Fruit fly (Drosophila melanogaster) whole organism, embryonic: ENCODE results near the gene CG43439.

Experiments
- Adf1 ChIP-seq: fragments of 200-800 bp; sonication (Bioruptor generic); IDR thresholded peaks from 2 replicates; pipeline ENCODE4 v1.3.6; 2022; ENCODE audit warnings: missing biosample characterization, missing genetic modification characterization
- BtbVII ChIP-seq: fragments of 200-800 bp; sonication (Bioruptor generic); optimal IDR thresholded peaks from 3 replicates; lab custom pipeline; 2017; ENCODE audit warnings: missing biosample characterization, mild to moderate bottlenecking, missing genetic modification characterization
- CG10979 ChIP-seq: fragments of 200-800 bp; sonication (Bioruptor generic); optimal IDR thresholded peaks from 2 replicates; lab custom pipeline; 2018; ENCODE audit warnings: missing biosample characterization, mild to moderate bottlenecking, missing genetic modification characterization, moderate library complexity
- CG12104 ChIP-seq: fragments of 200-800 bp; sonication (Bioruptor generic); optimal IDR thresholded peaks from 3 replicates; lab custom pipeline; 2016; ENCODE audit warnings: missing biosample characterization, missing genetic modification characterization
- CG12219 ChIP-seq: fragments of 200-800 bp; sonication (Bioruptor generic); optimal IDR thresholded peaks from 3 replicates; lab custom pipeline; 2018; ENCODE audit warnings: missing biosample characterization, mild to moderate bottlenecking, missing genetic modification characterization
- CG12299 ChIP-seq: fragments of 200-800 bp; sonication (Bioruptor generic); optimal IDR thresholded peaks from 2 replicates; lab custom pipeline; 2018; ENCODE audit warnings: missing biosample characterization, mild to moderate bottlenecking, missing genetic modification characterization
- CG12769 ChIP-seq: fragments of 200-800 bp; sonication (Bioruptor generic); optimal IDR thresholded peaks from 2 replicates; lab custom pipeline; 2019; ENCODE audit warnings: missing biosample characterization, mild to moderate bottlenecking, missing genetic modification characterization, moderate library complexity
- CG14050 ChIP-seq: fragments of 200-800 bp; sonication (Bioruptor generic); IDR thresholded peaks from 3 replicates; pipeline ENCODE4 v1.3.6; 2022; ENCODE audit warnings: missing biosample characterization, missing genetic modification characterization
- CG14710 ChIP-seq: fragments of 200-800 bp; sonication (Bioruptor generic); optimal IDR thresholded peaks from 3 replicates; lab custom pipeline; 2019; ENCODE audit warnings: missing biosample characterization, mild to moderate bottlenecking, missing genetic modification characterization, moderate library complexity
- CG15514 ChIP-seq: fragments of 200-800 bp; sonication (Bioruptor generic); optimal IDR thresholded peaks from 3 replicates; lab custom pipeline; 2017; ENCODE audit warnings: missing biosample characterization, missing genetic modification characterization, mild to moderate bottlenecking, moderate library complexity, missing genetic modification reagents
- CG17328 ChIP-seq: fragments of 200-800 bp; sonication (Bioruptor generic); IDR thresholded peaks from 2 replicates; pipeline ENCODE4 v1.3.6; 2022; ENCODE audit warnings: missing biosample characterization, missing genetic modification characterization
- CG17385 ChIP-seq: fragments of 200-800 bp; sonication (Bioruptor generic); optimal IDR thresholded peaks from 3 replicates; lab custom pipeline; 2018; ENCODE audit warnings: missing biosample characterization, mild to moderate bottlenecking, missing genetic modification characterization
- CG18476 ChIP-seq: fragments of 200-800 bp; sonication (Bioruptor generic); optimal IDR thresholded peaks from 2 replicates; lab custom pipeline; 2016; ENCODE audit warnings: missing biosample characterization, mild to moderate bottlenecking, missing genetic modification characterization
- CG2678 ChIP-seq: fragments of 200-800 bp; sonication (Bioruptor generic); optimal IDR thresholded peaks from 3 replicates; lab custom pipeline; 2019; ENCODE audit warnings: missing biosample characterization, mild to moderate bottlenecking, missing genetic modification characterization, moderate library complexity
- CG3163 ChIP-seq: fragments of 200-800 bp; sonication (Bioruptor generic); optimal IDR thresholded peaks from 3 replicates; lab custom pipeline; 2016; ENCODE audit warnings: missing biosample characterization, missing genetic modification characterization
- CG34224 ChIP-seq: fragments of 200-800 bp; sonication (Bioruptor generic); IDR thresholded peaks from 3 replicates; pipeline ENCODE4 v1.3.6; 2022; ENCODE audit warnings: missing biosample characterization, missing genetic modification characterization; ENCODE audit not compliant: partially characterized antibody
- CG4328 ChIP-seq: fragments of 200-800 bp; sonication (Bioruptor generic); optimal IDR thresholded peaks from 3 replicates; lab custom pipeline; 2017; ENCODE audit warnings: missing biosample characterization, missing genetic modification reagents, missing genetic modification characterization
- CG5245 ChIP-seq: fragments of 200-800 bp; sonication (Bioruptor generic); optimal IDR thresholded peaks from 3 replicates; lab custom pipeline; 2016; ENCODE audit warnings: missing biosample characterization, missing genetic modification characterization
- CG7839 ChIP-seq: fragments of 200-800 bp; sonication (Bioruptor generic); optimal IDR thresholded peaks from 3 replicates; lab custom pipeline; 2018; ENCODE audit warnings: missing biosample characterization, mild to moderate bottlenecking, missing genetic modification characterization, moderate library complexity
- CG9797 ChIP-seq: fragments of 200-800 bp; sonication (Bioruptor generic); optimal IDR thresholded peaks from 3 replicates; lab custom pipeline; 2018; ENCODE audit warnings: missing biosample characterization, mild to moderate bottlenecking, missing genetic modification characterization
- Dp ChIP-seq: fragments of 200-800 bp; sonication (Bioruptor generic); optimal IDR thresholded peaks from 2 replicates; lab custom pipeline; 2018; ENCODE audit warnings: missing biosample characterization, mild to moderate bottlenecking, missing genetic modification characterization, moderate library complexity
- Gsc ChIP-seq: fragments of 200-800 bp; sonication (Bioruptor generic); IDR thresholded peaks from 2 replicates; pipeline ENCODE4 v1.3.6; 2022; ENCODE audit warnings: missing biosample characterization, missing genetic modification characterization
- Six4 ChIP-seq: fragments of 200-800 bp; sonication (Bioruptor generic); optimal IDR thresholded peaks from 2 replicates; lab custom pipeline; 2016; ENCODE audit warnings: missing biosample characterization, missing genetic modification characterization
- Trl ChIP-seq, 3 experiments: fragments of >200 bp in 2 of 3; fragments of 200-800 bp in 1 of 3; sonication (Bioruptor generic) in 1 of 3; optimal IDR thresholded peaks; 2 replicates in 1 of 3; 3 replicates in 2 of 3; lab custom pipeline; 2016 to 2017; ENCODE audit warnings: missing biosample characterization in 1 of 3, missing genetic modification characterization in 1 of 3
- Xbp1 ChIP-seq: fragments of 200-800 bp; sonication (Bioruptor generic); optimal IDR thresholded peaks from 3 replicates; lab custom pipeline; 2016; ENCODE audit warnings: missing biosample characterization, mild to moderate bottlenecking, missing genetic modification characterization
- abd-A ChIP-seq: fragments of 200-800 bp; sonication (Bioruptor generic); optimal IDR thresholded peaks from 3 replicates; lab custom pipeline; 2019; ENCODE audit warnings: missing biosample characterization, mild to moderate bottlenecking, missing genetic modification characterization, moderate library complexity
- aop ChIP-seq: fragments of 200-800 bp; sonication (Bioruptor generic); IDR thresholded peaks from 2 replicates; pipeline ENCODE4 v1.3.6; 2022; ENCODE audit warnings: missing biosample characterization, missing genetic modification characterization
- br ChIP-seq: fragments of >200 bp; optimal IDR thresholded peaks from 2 replicates; lab custom pipeline; 2017
- dati ChIP-seq: fragments of 200-800 bp; sonication (Bioruptor generic); IDR thresholded peaks from 2 replicates; pipeline ENCODE4 v1.3.6; 2022; ENCODE audit warnings: missing biosample characterization, missing genetic modification characterization
- dimm ChIP-seq: fragments of 200-800 bp; sonication (Bioruptor generic); IDR thresholded peaks from 2 replicates; pipeline ENCODE4 v1.3.6; 2022; ENCODE audit warnings: missing biosample characterization, missing genetic modification characterization
- jing ChIP-seq: fragments of 200-800 bp; sonication (Bioruptor generic); optimal IDR thresholded peaks from 2 replicates; lab custom pipeline; 2018; ENCODE audit warnings: missing biosample characterization, mild to moderate bottlenecking, missing genetic modification characterization
- kah ChIP-seq: fragments of 200-800 bp; sonication (Bioruptor generic); optimal IDR thresholded peaks from 2 replicates; lab custom pipeline; 2018; ENCODE audit warnings: missing biosample characterization, mild to moderate bottlenecking, missing genetic modification characterization
- lilli ChIP-seq: fragments of 200-800 bp; sonication (Bioruptor generic); optimal IDR thresholded peaks from 3 replicates; lab custom pipeline; 2016; ENCODE audit warnings: missing biosample characterization, missing genetic modification characterization
- mam ChIP-seq: fragments of 200-800 bp; sonication (Bioruptor generic); optimal IDR thresholded peaks from 3 replicates; lab custom pipeline; 2016; ENCODE audit warnings: missing biosample characterization, missing genetic modification characterization
- oc ChIP-seq: fragments of 200-800 bp; sonication (Bioruptor generic); optimal IDR thresholded peaks from 2 replicates; lab custom pipeline; 2018; ENCODE audit warnings: missing biosample characterization, mild to moderate bottlenecking, missing genetic modification characterization, moderate library complexity
- org-1 ChIP-seq: fragments of 200-800 bp; sonication (Bioruptor generic); optimal IDR thresholded peaks from 2 replicates; lab custom pipeline; 2017; ENCODE audit warnings: missing biosample characterization, missing genetic modification characterization
- sc ChIP-seq, 3 experiments: fragments of >200 bp in 2 of 3; fragments of 200-800 bp in 1 of 3; sonication (Bioruptor generic) in 1 of 3; optimal IDR thresholded peaks; 2 replicates in 2 of 3; 3 replicates in 1 of 3; lab custom pipeline; 2017; ENCODE audit warnings: mild to moderate bottlenecking in 1 of 3, missing biosample characterization in 1 of 3, missing genetic modification characterization in 1 of 3, missing genetic modification reagents in 1 of 3
- scrt ChIP-seq: fragments of 200-800 bp; sonication (Bioruptor generic); optimal IDR thresholded peaks from 2 replicates; lab custom pipeline; 2018; ENCODE audit warnings: missing biosample characterization, mild to moderate bottlenecking, missing genetic modification characterization, moderate library complexity
- sd ChIP-seq: fragments of 200-800 bp; sonication (Bioruptor generic); optimal IDR thresholded peaks from 3 replicates; lab custom pipeline; 2018; ENCODE audit warnings: missing biosample characterization, mild to moderate bottlenecking, missing genetic modification characterization, moderate library complexity
- slou ChIP-seq: fragments of 200-800 bp; sonication (Bioruptor generic); optimal IDR thresholded peaks from 3 replicates; lab custom pipeline; 2016; ENCODE audit warnings: missing biosample characterization, missing genetic modification characterization
- tin ChIP-seq: fragments of 200-800 bp; sonication (Bioruptor generic); optimal IDR thresholded peaks from 3 replicates; lab custom pipeline; 2016; ENCODE audit warnings: missing biosample characterization, missing genetic modification characterization
- trh ChIP-seq: fragments of 200-800 bp; sonication (Bioruptor generic); optimal IDR thresholded peaks from 2 replicates; lab custom pipeline; 2016; ENCODE audit warnings: missing biosample characterization, missing genetic modification characterization
- twi ChIP-seq: fragments of 200-800 bp; optimal IDR thresholded peaks from 2 replicates; lab custom pipeline; 2019; ENCODE audit warnings: missing biosample characterization, mild to moderate bottlenecking, missing genetic modification characterization, moderate library complexity
- tx ChIP-seq: fragments of 200-800 bp; sonication (Bioruptor generic); optimal IDR thresholded peaks from 2 replicates; lab custom pipeline; 2016; ENCODE audit warnings: missing biosample characterization, missing genetic modification characterization

CG43439 gene

DNA sequence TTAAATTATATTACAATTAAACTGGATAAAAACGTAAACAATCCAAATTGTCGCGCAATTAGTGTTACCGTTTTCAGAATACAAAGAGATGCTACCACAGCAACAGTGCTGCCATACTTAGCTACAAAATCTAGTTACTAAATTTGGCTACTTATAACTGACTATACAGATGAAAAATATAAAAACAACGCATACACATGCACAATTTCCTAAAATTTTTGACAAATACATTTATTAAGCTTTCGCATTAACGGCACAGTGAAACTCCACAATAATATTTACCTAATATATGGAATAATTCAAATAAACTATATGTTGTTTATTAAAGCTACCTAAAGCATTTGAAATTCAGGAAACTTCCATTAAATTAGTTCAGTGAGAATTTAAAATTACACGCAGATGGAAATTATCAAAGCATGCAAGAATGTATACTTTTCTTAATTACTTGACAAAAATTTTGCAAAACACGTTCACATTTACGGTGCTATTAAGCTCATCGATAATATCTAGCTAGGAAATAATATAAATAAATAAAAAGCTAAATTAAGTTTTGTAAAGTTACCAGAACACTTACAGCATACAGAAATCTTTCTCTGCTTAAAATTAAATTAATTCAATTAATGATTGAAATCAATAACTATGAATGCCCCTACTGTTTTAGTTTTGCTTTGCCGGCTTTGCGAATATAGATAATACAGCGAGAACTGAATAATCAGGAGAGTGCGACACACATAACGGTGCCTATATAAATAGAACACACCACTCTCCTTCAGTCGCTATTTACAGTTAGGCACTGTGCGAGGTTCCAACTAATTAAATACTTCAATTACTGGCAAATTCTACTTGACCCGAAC, 15.2 kb downstream of the CG43439 start, which contains the start of the genes Mis12 and CG9953 (continued):
- TF ChIP-seq CG5245 (GFP tag; lab: Kevin White, UChicago) (no peak), CG4328 (GFP tag; lab: Kevin White, UChicago) (no peak), CG9797 (peak; percentile 15), CG15514 (GFP tag; lab: Kevin White, UChicago) (no peak), CG17328 (GFP tag; lab: Robert Waterston, UW) (0 out of 2 replicates have a peak, but pooled peaks have one; percentile 18), CG17385 (GFP tag; lab: Kevin White, UChicago) (peak; percentile 42), CG2678 (tag; lab: Kevin White, UChicago) (peak; percentile 54)

DNA sequence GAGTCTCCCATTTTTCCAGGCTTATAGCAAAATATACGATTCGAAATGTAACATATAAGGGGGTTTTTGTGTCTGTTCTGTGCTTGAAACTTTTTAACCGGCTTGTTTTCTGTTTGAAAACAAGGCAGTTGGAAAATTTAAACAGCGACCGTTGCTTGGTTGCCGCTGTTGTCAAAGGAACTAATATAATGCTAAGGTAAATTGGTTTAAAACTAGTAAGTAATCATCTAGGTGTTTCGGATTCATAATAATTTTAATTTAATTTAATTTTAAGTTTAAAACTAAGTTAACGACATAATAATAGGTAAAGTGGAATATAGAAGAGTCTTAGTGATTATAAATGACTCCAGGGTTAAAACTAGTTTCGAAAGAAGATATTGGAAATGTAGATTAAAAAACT, 16.6 kb downstream of the CG43439 start, which contains the start of gene CG10064:
TSS of gene CG10064 (minus strand) at position 101 of the 400 bp plus-strand sequence.
- TF ChIP-seq Adf1 (GFP tag; lab: Robert Waterston, UW) (no peak), kah (GFP tag; lab: Kevin White, UChicago) (no peak), dimm (no peak), CG3163 (GFP tag; lab: Kevin White, UChicago) (no peak), CG10979 (no peak), dati (GFP tag; lab: Robert Waterston, UW) (no peak), CG14710 (no peak)

DNA sequence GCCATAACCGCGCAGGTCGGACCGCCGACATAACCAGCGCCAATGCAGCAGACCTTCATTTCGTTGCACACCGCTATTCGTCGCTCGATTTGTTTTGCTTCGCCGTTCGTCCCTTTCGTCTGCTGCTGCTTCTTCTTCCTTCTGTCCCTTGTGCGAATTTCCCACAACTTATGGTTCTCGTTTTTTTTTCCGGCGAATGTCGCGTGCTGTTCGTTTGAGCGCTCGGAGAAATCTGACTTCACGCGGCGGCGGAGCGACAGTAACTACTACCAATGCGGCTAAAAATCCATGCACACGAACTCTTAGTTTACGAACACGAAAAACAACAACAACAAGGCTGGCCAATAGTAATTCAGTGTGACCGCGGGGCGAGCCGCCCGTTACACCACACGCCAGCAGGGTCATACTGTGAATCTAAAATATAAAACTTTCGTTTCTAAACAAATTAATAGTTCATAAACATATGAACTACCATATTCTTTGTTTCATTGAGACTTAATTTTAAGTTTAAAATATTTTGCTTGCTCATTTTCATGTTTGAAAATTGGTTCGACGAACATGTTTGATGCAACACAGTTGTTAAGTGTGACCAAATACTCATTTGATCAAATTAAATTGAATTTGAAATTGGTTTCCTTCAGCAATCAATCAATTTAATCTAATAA, 19.8 kb downstream of the CG43439 start, which contains the start of gene sgl:
TSS of gene sgl (minus strand) at position 271 of the 665 bp plus-strand sequence.
- no peak for TF ChIP-seq twi (tag; lab: Kevin White, UChicago)
- no peak for TF ChIP-seq tx (GFP tag; lab: Kevin White, UChicago)
- TF ChIP-seq sd (tag; lab: Kevin White, UChicago): no peak
- peak; percentile 66 for TF ChIP-seq Dp (GFP tag; lab: Kevin White, UChicago)
- no peak for TF ChIP-seq aop (GFP tag; lab: Robert Waterston, UW)
- TF ChIP-seq CG7839 (tag; lab: Kevin White, UChicago): peak; percentile 26
- TF ChIP-seq CG12299 (tag; lab: Kevin White, UChicago): no peak
- peak; percentile 25 for TF ChIP-seq oc (tag; lab: Kevin White, UChicago)
- no peak for TF ChIP-seq tin (GFP tag; lab: Kevin White, UChicago)
- TF ChIP-seq CG2678 (tag; lab: Kevin White, UChicago): peak; percentile 51
- peak; percentile 14 for TF ChIP-seq mam (GFP tag; lab: Kevin White, UChicago)
- no peak for TF ChIP-seq Gsc
- peak; percentile 66 for TF ChIP-seq BtbVII (GFP tag; lab: Kevin White, UChicago)
- no peak for TF ChIP-seq CG12769 (tag; lab: Kevin White, UChicago)
- TF ChIP-seq sc (optimal IDR thresholded peaks at IDR 0.05; lab: Kevin White, UChicago): no peak
- TF ChIP-seq sc (GFP tag; optimal IDR thresholded peaks at IDR 0.05; lab: Kevin White, UChicago): no peak
- TF ChIP-seq scrt (GFP tag; lab: Kevin White, UChicago): peak; percentile 53
- no peak for TF ChIP-seq CG14050
- no peak for TF ChIP-seq CG12219
- no peak for TF ChIP-seq Six4 (GFP tag; lab: Kevin White, UChicago)
- TF ChIP-seq CG12104 (GFP tag; lab: Kevin White, UChicago): no peak
- TF ChIP-seq lilli: peak; percentile 20
- TF ChIP-seq abd-A (tag; lab: Kevin White, UChicago): no peak
- no peak for TF ChIP-seq org-1 (GFP tag; lab: Kevin White, UChicago)
- peak; percentile 72; the same call in 2 of the 3 replicates for TF ChIP-seq CG34224
- TF ChIP-seq slou (GFP tag; lab: Kevin White, UChicago): no peak
- peak; percentile 72 for TF ChIP-seq jing (GFP tag; lab: Kevin White, UChicago)
- TF ChIP-seq br (lab: Kevin White, UChicago): no peak
- TF ChIP-seq trh: no peak
- peak; percentile 11 for TF ChIP-seq Xbp1 (GFP tag; lab: Kevin White, UChicago)
- TF ChIP-seq CG18476 (GFP tag; lab: Kevin White, UChicago): no peak
- TF ChIP-seq Trl (optimal IDR thresholded peaks at IDR 0.05; lab: Kevin White, UChicago): peak in 1 of 2 experiments; percentile 55
- no peak for TF ChIP-seq Trl (GFP tag; optimal IDR thresholded peaks at IDR 0.05; lab: Kevin White, UChicago)
